Fruit fly (Drosophila melanogaster) whole organism, wandering third instar larva: Measurements from ENCODE around the gene CG10660.

ENCODE experiments used
- CG32264 ChIP-seq: fragments of 200-800 bp; sonication (Bioruptor generic); optimal IDR thresholded peaks from 2 replicates; lab custom pipeline; 2016; ENCODE audit warnings: missing biosample characterization, missing genetic modification characterization
- Dfd ChIP-seq: fragments of >200 bp; optimal IDR thresholded peaks from 2 replicates; lab custom pipeline; 2017; ENCODE audit warnings: missing biosample characterization, missing genetic modification characterization
- Hnf4 ChIP-seq: fragments of 200-800 bp; sonication (Bioruptor generic); optimal IDR thresholded peaks from 2 replicates; lab custom pipeline; 2016; ENCODE audit warnings: missing biosample characterization, mild to moderate bottlenecking, missing genetic modification characterization
- Hr78 ChIP-seq: fragments of >200 bp; optimal IDR thresholded peaks from 2 replicates; lab custom pipeline; 2017; ENCODE audit warnings: missing biosample characterization, missing genetic modification characterization
- Mio ChIP-seq: sonication (Bioruptor generic); optimal IDR thresholded peaks from 2 replicates; lab custom pipeline; 2016; ENCODE audit warnings: missing biosample characterization, missing genetic modification characterization
- brk ChIP-seq: fragments of 200-800 bp; sonication (Bioruptor generic); optimal IDR thresholded peaks from 2 replicates; lab custom pipeline; 2016; ENCODE audit warnings: missing biosample characterization, mild to moderate bottlenecking, missing genetic modification characterization
- h ChIP-seq: fragments of 200-800 bp; sonication (Bioruptor generic); optimal IDR thresholded peaks from 3 replicates; lab custom pipeline; 2016; ENCODE audit warnings: missing biosample characterization, mild to moderate bottlenecking, missing genetic modification characterization
- psq ChIP-seq: fragments of 200-800 bp; sonication (Bioruptor generic); optimal IDR thresholded peaks from 3 replicates; lab custom pipeline; 2017; ENCODE audit warnings: missing biosample characterization, mild to moderate bottlenecking, missing genetic modification characterization, moderate library complexity
- sv ChIP-seq: fragments of 200-800 bp; sonication (Bioruptor generic); optimal IDR thresholded peaks from 3 replicates; lab custom pipeline; 2016; ENCODE audit warnings: missing biosample characterization, missing genetic modification characterization

- TF ChIP-seq Dfd: no peak
- TF ChIP-seq psq: no peak
- no peak for TF ChIP-seq brk
- TF ChIP-seq h: no peak
- TF ChIP-seq Hr78: no peak
- TF ChIP-seq CG32264 (GFP tag; lab: Kevin White, UChicago): no peak
- TF ChIP-seq sv (GFP tag; lab: Kevin White, UChicago): no peak
- no peak for TF ChIP-seq Hnf4 (GFP tag; lab: Kevin White, UChicago)
- TF ChIP-seq Mio (GFP tag; lab: Kevin White, UChicago): no peak
These were observed 43.4 kb downstream of the CG10660 start for dm6 chr3L:12447081-12447480.
